Worm (Caenorhabditis elegans) whole organism, L3 larva: ENCODE data around the gene F02E11.2.

Experiments used
- R02D3.7 ChIP-seq: fragments of 150-350 bp; optimal IDR thresholded peaks from 2 replicates; lab custom pipeline; 2014; ENCODE audit warnings: missing biosample characterization, missing genetic modification characterization
- ceh-9 ChIP-seq: sonication (generic microtip); optimal IDR thresholded peaks from 2 replicates; lab custom pipeline; 2018; ENCODE audit warnings: missing biosample characterization, missing genetic modification characterization
- daf-12 ChIP-seq: fragments of 150-350 bp; optimal IDR thresholded peaks from 2 replicates; lab custom pipeline; 2014; ENCODE audit warnings: missing biosample characterization, missing genetic modification reagents, missing genetic modification characterization
- egl-27 ChIP-seq: sonication (generic microtip); optimal IDR thresholded peaks from 4 replicates; lab custom pipeline; 2017; ENCODE audit warnings: missing biosample characterization, missing genetic modification reagents, missing genetic modification characterization
- egl-5 ChIP-seq: fragments of 150-350 bp; optimal IDR thresholded peaks from 2 replicates; lab custom pipeline; 2017; ENCODE audit warnings: missing biosample characterization, missing genetic modification reagents, missing genetic modification characterization, inconsistent platforms
- fkh-10 ChIP-seq: sonication (generic microtip); optimal IDR thresholded peaks from 2 replicates; lab custom pipeline; 2017; ENCODE audit warnings: missing biosample characterization, missing genetic modification reagents, missing genetic modification characterization
- mml-1 ChIP-seq: fragments of 150-350 bp; sonication (generic microtip); optimal IDR thresholded peaks from 3 replicates; lab custom pipeline; 2014; ENCODE audit warnings: missing biosample characterization, missing genetic modification characterization
- nhr-12 ChIP-seq: fragments of 150-350 bp; optimal IDR thresholded peaks from 2 replicates; lab custom pipeline; 2014; ENCODE audit warnings: missing biosample characterization, missing genetic modification characterization
- nhr-25 ChIP-seq: sonication (generic microtip); optimal IDR thresholded peaks from 2 replicates; lab custom pipeline; 2017; ENCODE audit warnings: missing biosample characterization, missing genetic modification characterization
- nhr-28 ChIP-seq: fragments of 150-350 bp; optimal IDR thresholded peaks from 2 replicates; lab custom pipeline; 2014; ENCODE audit warnings: missing biosample characterization, missing genetic modification characterization
- snpc-4 ChIP-seq: fragments of 150-350 bp; optimal IDR thresholded peaks from 2 replicates; lab custom pipeline; 2014; ENCODE audit warnings: missing biosample characterization, missing genetic modification characterization
- tbx-2 ChIP-seq: sonication (generic microtip); optimal IDR thresholded peaks from 2 replicates; lab custom pipeline; 2016; ENCODE audit warnings: mild to moderate bottlenecking, missing genetic modification characterization, missing compliant biosample characterization
- unc-62 ChIP-seq: fragments of 150-350 bp; sonication (generic microtip); optimal IDR thresholded peaks from 4 replicates; lab custom pipeline; 2014; ENCODE audit warnings: missing biosample characterization, missing genetic modification reagents, missing genetic modification characterization
- ztf-11 ChIP-seq: fragments of 150-350 bp; optimal IDR thresholded peaks from 2 replicates; lab custom pipeline; 2014; ENCODE audit warnings: missing biosample characterization, missing genetic modification characterization

DNA sequence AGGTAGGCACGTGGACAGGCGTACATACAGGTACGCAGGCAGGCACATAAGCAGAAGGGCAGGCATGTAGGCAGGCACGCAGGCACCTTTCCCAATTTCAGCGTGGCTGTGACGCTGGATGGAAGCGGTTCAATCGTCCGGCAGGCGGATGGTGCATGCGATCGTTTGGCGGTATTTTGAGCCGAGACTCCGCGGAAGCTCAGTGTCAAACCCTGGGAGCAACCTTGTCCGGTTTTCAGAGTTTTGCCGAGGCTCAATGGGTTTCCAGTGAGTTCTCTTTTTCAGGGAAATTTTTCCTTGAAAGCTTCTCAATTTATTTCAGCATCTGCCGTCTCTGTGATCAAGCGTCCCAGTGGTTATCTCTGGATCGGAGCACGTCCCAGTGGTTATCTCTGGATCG, 12.4 kb upstream of the F02E11.2 start:
- TF ChIP-seq egl-5 (tag; lab: Kevin White, UChicago) (no peak), nhr-12 (tag; lab: Kevin White, UChicago) (no peak), daf-12 (no peak), fkh-10 (GFP tag; lab: Kevin White, UChicago) (no peak), snpc-4 (tag; lab: Kevin White, UChicago) (no peak), ztf-11 (tag; lab: Kevin White, UChicago) (no peak), mml-1 (tag; lab: Kevin White, UChicago) (no peak), nhr-25 (tag; lab: Kevin White, UChicago) (no peak), tbx-2 (tag; lab: Kevin White, UChicago) (no peak), unc-62 (GFP tag; lab: Kevin White, UChicago) (no peak), egl-27 (tag; lab: Kevin White, UChicago) (no peak), nhr-28 (tag; lab: Kevin White, UChicago) (no peak), R02D3.7 (no peak), ceh-9 (no peak)
